Fruit fly (Drosophila melanogaster) Kc167 (cell line): ENCODE results near the gene ND-ASHI.

ENCODE experiments used
- Myc ChIP-seq: fragments of >200 bp; optimal IDR thresholded peaks from 2 replicates; lab custom pipeline; 2017; ENCODE audit warnings: missing external identifiers
- h ChIP-seq: fragments of >200 bp; optimal IDR thresholded peaks from 3 replicates; lab custom pipeline; 2018; ENCODE audit warnings: missing external identifiers
- psq ChIP-seq: fragments of >200 bp; optimal IDR thresholded peaks from 2 replicates; lab custom pipeline; 2017; ENCODE audit warnings: missing external identifiers
- ttk ChIP-seq: sonication (Bioruptor generic); optimal IDR thresholded peaks from 2 replicates; lab custom pipeline; 2017; ENCODE audit warnings: missing external identifiers

DNA sequence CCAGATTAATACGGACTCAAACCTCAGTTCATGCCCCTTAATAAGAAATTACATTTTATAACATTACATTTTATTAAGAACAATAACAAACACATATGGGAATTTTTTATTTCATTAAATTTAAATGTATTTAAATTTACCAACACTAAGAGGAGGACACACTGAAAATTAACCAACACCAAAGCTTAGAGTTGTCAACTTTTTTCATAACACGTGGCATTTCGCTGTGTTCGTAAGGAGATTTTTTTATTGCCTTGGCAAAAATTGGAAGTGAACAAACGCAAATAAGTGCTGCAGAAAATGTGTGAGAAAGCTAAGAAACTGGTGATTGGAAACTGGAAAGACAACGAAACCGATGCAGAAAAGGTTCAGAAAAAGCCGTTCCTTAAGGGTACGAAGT lies 45.3 kb downstream of the ND-ASHI start, which contains the start of gene CG14443:
- no peak for TF ChIP-seq psq
- no peak for TF ChIP-seq h (lab: Kevin White, UChicago)
- no peak for TF ChIP-seq Myc
- no peak for TF ChIP-seq ttk (lab: Kevin White, UChicago)
